Fruit fly (Drosophila melanogaster): ENCODE measurements around the gene CG44194.

CG44194 gene

DNA sequence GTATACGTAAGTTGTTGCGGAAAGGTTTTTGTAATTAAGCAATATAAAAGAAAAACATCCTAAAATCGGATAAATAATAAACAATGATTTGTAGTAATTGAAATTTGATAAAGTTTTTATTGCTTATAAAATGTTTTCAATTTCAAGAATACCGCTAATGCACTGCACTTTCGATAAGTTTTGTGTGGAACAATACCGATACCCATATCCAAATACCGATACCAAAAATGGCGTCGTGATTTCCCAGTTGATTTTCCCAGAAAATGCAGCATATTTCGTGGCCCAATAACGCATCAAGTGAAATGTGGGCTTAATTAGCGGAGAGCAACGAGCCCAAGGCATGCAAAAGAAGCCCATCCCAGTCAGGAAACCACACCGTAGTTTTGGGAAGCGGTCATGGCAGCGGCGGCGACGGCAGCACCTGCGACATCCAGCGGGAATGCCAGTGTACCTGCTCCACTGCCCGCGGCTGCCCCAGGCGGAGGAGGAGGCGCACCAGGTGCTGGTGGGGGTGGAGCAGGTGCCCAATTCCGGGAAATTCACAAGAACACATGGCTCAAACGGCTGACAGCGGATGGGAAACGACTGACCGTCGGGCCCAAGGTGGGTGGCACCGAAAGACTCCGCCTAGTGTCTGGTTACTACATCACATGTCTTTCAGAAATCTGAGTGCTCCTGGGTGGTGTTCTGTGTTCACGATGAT lies 11.5 kb downstream of the CG44194 start, which contains the start of gene CG31342 (continued):
- TF ChIP-seq sens-2 (GFP tag; IDR thresholded peaks at IDR 0.05) (no peak), Taf1 (GFP tag; IDR thresholded peaks at IDR 0.05) (0 out of 2 replicates have a peak, but pooled peaks have one; percentile 12), fd3F (GFP tag; optimal IDR thresholded peaks at IDR 0.05) (peak; percentile 41), Dbx (GFP tag; IDR thresholded peaks at IDR 0.05) (peak; percentile 43; the same call in 1 of the 3 replicates), tin (GFP tag; optimal IDR thresholded peaks at IDR 0.05) (peak; percentile 17), CG7963 (GFP tag; IDR thresholded peaks at IDR 0.05; ENCODE audit: partially characterized antibody) (no peak), usp (GFP tag; optimal IDR thresholded peaks at IDR 0.05) (no peak), CG8765 (GFP tag; IDR thresholded peaks at IDR 0.05) (no peak), Xrp1 (GFP tag; IDR thresholded peaks at IDR 0.05) (peak; percentile 55; the same call in 1 of the 2 replicates), CG9817 (tag; optimal IDR thresholded peaks at IDR 0.05) (peak; percentile 28), da (GFP tag; optimal IDR thresholded peaks at IDR 0.05) (peak; percentile 7), NFAT (GFP tag; IDR thresholded peaks at IDR 0.05) (no peak), CG14710 (tag; optimal IDR thresholded peaks at IDR 0.05) (peak; percentile 70), crol (GFP tag; IDR thresholded peaks at IDR 0.05) (no peak), wek (GFP tag; optimal IDR thresholded peaks at IDR 0.05) (peak; percentile 98), Spps (tag; optimal IDR thresholded peaks at IDR 0.05) (no peak), B-H2 (GFP tag; optimal IDR thresholded peaks at IDR 0.05) (no peak), bowl (GFP tag; IDR thresholded peaks at IDR 0.05) (no peak), cg (GFP tag; optimal IDR thresholded peaks at IDR 0.05) (no peak), D (optimal IDR thresholded peaks at IDR 0.05) (no peak), D (GFP tag; optimal IDR thresholded peaks at IDR 0.05) (no peak), CG11456 (GFP tag; IDR thresholded peaks at IDR 0.05) (no peak), CG18476 (GFP tag; optimal IDR thresholded peaks at IDR 0.05) (no peak), ato (GFP tag; IDR thresholded peaks at IDR 0.05; ENCODE audit: partially characterized antibody) (peak; percentile 23; the same call in 1 of the 2 replicates), CG13287 (GFP tag; IDR thresholded peaks at IDR 0.05; ENCODE audit: partially characterized antibody) (peak; percentile 76), CG15479 (GFP tag; optimal IDR thresholded peaks at IDR 0.05) (no peak), CG2889 (GFP tag; IDR thresholded peaks at IDR 0.05) (no peak), Atf6 (GFP tag; IDR thresholded peaks at IDR 0.05) (peak; percentile 27; the same call in 1 of the 2 replicates), CG34422 (GFP tag; IDR thresholded peaks at IDR 0.05) (no peak), pros (GFP tag; optimal IDR thresholded peaks at IDR 0.05) (no peak), Adf1 (GFP tag; IDR thresholded peaks at IDR 0.05) (no peak), ara (GFP tag; IDR thresholded peaks at IDR 0.05) (no peak), Meics (GFP tag; optimal IDR thresholded peaks at IDR 0.05) (no peak), Hr51 (GFP tag; optimal IDR thresholded peaks at IDR 0.05) (no peak), ab (GFP tag; optimal IDR thresholded peaks at IDR 0.05) (no peak), so (GFP tag; IDR thresholded peaks at IDR 0.05) (0 out of 3 replicates have a peak, but pooled peaks have one; percentile 17), Sin3A (optimal IDR thresholded peaks at IDR 0.05) (peak; percentile 12), zen2 (GFP tag; IDR thresholded peaks at IDR 0.05; ENCODE audit: partially characterized antibody) (peak; percentile 54; the same call in 1 of the 3 replicates), fd102C (GFP tag; optimal IDR thresholded peaks at IDR 0.05) (no peak), CG11560 (tag; IDR thresholded peaks at IDR 0.05) (no peak), maf-S (GFP tag; optimal IDR thresholded peaks at IDR 0.05) (no peak), Rx (GFP tag; IDR thresholded peaks at IDR 0.05) (no peak), D19A (tag; optimal IDR thresholded peaks at IDR 0.05) (no peak), Fer1 (GFP tag; optimal IDR thresholded peaks at IDR 0.05) (peak; percentile 54)

All from whole organism, embryonic.